Fruit fly (Drosophila melanogaster): Measurements from ENCODE around the gene mthl11.

mthl11 gene

DNA sequence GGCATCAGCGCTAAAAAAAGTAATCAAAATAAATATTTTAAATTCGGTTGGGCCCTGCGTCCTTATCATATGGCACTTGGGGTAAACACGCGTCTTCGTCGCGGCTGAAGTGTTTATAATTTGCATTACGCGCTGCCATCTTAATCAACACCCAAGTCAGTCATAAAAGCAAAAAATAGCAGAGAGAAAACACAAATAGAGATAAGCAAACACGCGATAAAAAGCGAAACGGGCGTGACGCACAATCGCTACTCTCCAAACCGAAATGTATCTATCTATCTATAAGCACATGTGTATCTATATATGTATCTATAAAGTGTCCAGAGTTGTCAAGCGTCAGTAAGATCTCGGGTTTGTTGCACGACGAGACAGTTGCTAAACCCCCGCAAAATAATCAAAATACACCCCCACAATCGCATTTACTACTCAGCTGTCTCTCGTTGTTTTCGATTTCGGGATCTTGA, 9.9 kb upstream of the mthl11 start (continued):
- no peak for TF ChIP-seq Mio (GFP tag; optimal IDR thresholded peaks at IDR 0.05)
- TF ChIP-seq Hr83 (GFP tag; optimal IDR thresholded peaks at IDR 0.05; ENCODE audit: poor library complexity, severe bottlenecking), result peak; percentile 88

DNA sequence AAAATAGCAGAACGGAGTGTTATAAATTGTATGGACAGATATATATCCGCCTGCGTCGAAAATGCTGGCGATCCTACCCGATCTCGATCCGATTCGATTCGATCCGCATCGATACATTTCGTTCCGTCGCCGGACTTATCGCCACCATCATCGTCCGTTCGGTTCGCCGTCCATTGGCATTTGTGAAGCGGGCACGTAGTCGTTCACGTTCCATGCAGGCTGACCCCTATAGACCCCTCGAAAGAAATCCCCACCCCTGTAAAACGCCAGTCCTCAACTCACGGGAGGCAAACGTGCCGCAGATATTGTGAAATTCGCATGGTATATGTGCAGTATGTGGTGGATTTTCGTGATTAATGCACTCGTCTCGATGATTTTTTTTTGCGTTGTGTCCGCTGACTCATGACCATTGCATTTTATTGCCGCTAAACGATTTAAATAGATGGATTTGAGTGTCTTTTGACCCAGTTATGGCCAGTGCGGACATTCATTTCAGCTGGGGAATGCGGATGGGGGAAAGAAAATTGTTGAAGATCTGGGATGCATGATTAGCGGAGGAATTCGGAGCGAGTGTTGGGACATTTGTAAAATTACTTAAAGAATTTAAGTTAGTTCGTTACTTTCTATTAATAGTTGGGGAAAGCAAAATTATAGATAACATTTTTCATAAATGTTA, 8.8 kb upstream of the mthl11 start:
- TF ChIP-seq Hr83 (GFP tag; optimal IDR thresholded peaks at IDR 0.05; ENCODE audit: poor library complexity, severe bottlenecking) (no peak), fru (GFP tag; optimal IDR thresholded peaks at IDR 0.05) (no peak), psq (GFP tag; optimal IDR thresholded peaks at IDR 0.05) (no peak), h (GFP tag; optimal IDR thresholded peaks at IDR 0.05) (peak; percentile 14), Dfd (GFP tag; optimal IDR thresholded peaks at IDR 0.05) (no peak), dmrt93B (GFP tag; optimal IDR thresholded peaks at IDR 0.05) (no peak), usp (GFP tag; optimal IDR thresholded peaks at IDR 0.05) (no peak), Mio (GFP tag; optimal IDR thresholded peaks at IDR 0.05) (no peak), sage (GFP tag; optimal IDR thresholded peaks at IDR 0.05) (no peak), ey (GFP tag; optimal IDR thresholded peaks at IDR 0.05) (no peak), woc (GFP tag; optimal IDR thresholded peaks at IDR 0.05) (no peak), br (GFP tag; optimal IDR thresholded peaks at IDR 0.05) (peak; percentile 42), CrebA (GFP tag; optimal IDR thresholded peaks at IDR 0.05; ENCODE audit: borderline replicate concordance) (no peak), lola (GFP tag; optimal IDR thresholded peaks at IDR 0.05) (no peak), tai (GFP tag; optimal IDR thresholded peaks at IDR 0.05) (no peak), jim (GFP tag; optimal IDR thresholded peaks at IDR 0.05) (no peak), Dif (GFP tag; optimal IDR thresholded peaks at IDR 0.05; ENCODE audit: partially characterized antibody) (no peak), Sp1 (GFP tag; optimal IDR thresholded peaks at IDR 0.05) (peak; percentile 6), CG9705 (GFP tag; optimal IDR thresholded peaks at IDR 0.05) (no peak), brk (GFP tag; optimal IDR thresholded peaks at IDR 0.05) (no peak), Rel (GFP tag; optimal IDR thresholded peaks at IDR 0.05) (no peak), Rel (tag; optimal IDR thresholded peaks at IDR 0.05) (peak; percentile 97), GATAd (GFP tag; optimal IDR thresholded peaks at IDR 0.05) (no peak), dsf (GFP tag; optimal IDR thresholded peaks at IDR 0.05; ENCODE audit: borderline replicate concordance) (no peak), sv (GFP tag; optimal IDR thresholded peaks at IDR 0.05) (no peak), dl (GFP tag; optimal IDR thresholded peaks at IDR 0.05; ENCODE audit: insufficient read depth in 1 of 2, partially characterized antibody in 2 of 2) (no peak), pan (optimal IDR thresholded peaks at IDR 0.05) (no peak), Vsx2 (GFP tag; optimal IDR thresholded peaks at IDR 0.05; ENCODE audit: partially characterized antibody) (no peak), N (GFP tag; optimal IDR thresholded peaks at IDR 0.05) (no peak), rgr (GFP tag; optimal IDR thresholded peaks at IDR 0.05) (no peak), foxo (GFP tag; optimal IDR thresholded peaks at IDR 0.05) (no peak)

DNA sequence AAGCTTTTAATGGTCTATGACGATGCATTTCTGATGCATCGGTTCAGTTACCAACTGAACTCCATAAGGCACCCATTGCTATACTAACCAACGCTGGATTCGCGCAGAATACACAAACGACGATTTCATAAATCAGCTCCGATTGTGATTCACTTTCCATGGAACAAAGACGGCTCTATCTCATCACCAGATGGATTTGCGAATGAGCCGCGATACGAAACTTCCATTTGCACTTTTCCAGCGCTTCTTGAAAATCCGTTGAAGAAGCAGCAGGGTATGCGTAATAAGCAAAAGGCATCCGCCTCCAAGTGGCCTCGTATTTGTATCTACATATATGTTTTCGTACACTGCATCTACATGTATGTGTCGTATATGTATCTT, 8.3 kb upstream of the mthl11 start:
- TF ChIP-seq jim (GFP tag; optimal IDR thresholded peaks at IDR 0.05), result no peak
- TF ChIP-seq Hr83 (GFP tag; optimal IDR thresholded peaks at IDR 0.05; ENCODE audit: poor library complexity, severe bottlenecking), result peak; percentile 16
- TF ChIP-seq foxo (GFP tag; optimal IDR thresholded peaks at IDR 0.05), result no peak
- TF ChIP-seq fru (GFP tag; optimal IDR thresholded peaks at IDR 0.05), result no peak
- no peak for TF ChIP-seq Rel (GFP tag; optimal IDR thresholded peaks at IDR 0.05)
- peak; percentile 38 for TF ChIP-seq Rel (tag; optimal IDR thresholded peaks at IDR 0.05)
- no peak for TF ChIP-seq OdsH (GFP tag; optimal IDR thresholded peaks at IDR 0.05)

DNA sequence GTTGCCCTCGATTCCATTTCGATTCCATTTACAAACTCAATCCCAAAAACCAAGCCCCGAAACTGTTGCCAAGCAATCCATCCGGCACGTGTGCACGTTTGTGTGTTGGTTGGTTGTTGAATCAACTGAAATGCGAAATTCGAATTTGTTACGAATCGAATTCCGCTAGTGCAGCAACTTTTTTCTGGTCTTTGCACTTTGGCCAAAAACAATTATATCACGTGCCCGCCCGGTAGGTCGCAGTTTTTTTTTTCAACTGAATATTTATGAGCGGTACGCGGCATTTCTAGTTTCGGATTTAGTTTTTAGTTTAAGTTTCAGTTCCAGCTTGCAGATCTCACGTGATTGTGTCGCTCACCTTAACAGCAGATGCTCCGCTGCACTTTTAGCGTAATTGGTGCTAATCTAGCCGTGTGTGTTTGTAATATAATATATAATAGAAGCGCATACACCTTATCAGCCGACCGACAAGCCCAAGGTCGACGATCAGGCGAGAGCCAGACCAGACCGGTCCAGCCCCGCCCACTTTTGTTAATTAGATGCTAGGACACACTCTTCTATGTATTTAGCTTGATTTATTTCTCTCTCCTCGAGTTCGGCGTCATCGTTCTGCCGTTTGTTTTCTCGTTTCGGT, 7.7 kb upstream of the mthl11 start:
- TF ChIP-seq Abd-B (GFP tag; optimal IDR thresholded peaks at IDR 0.05), result no peak
- TF ChIP-seq N (GFP tag; optimal IDR thresholded peaks at IDR 0.05), result no peak
- TF ChIP-seq Hr78 (GFP tag; optimal IDR thresholded peaks at IDR 0.05), result no peak
- no peak for TF ChIP-seq Rel (GFP tag; optimal IDR thresholded peaks at IDR 0.05)
- peak; percentile 12 for TF ChIP-seq Rel (tag; optimal IDR thresholded peaks at IDR 0.05)
